Worm (Caenorhabditis elegans) whole organism, L4/young adult: ENCODE data around the gene ugt-52.

Source experiments
- W03F9.2 ChIP-seq: fragments of 150-350 bp; optimal IDR thresholded peaks from 2 replicates; lab custom pipeline; 2014; ENCODE audit warnings: missing biosample characterization, missing genetic modification characterization
- dao-5 ChIP-seq: sonication (generic microtip); optimal IDR thresholded peaks from 2 replicates; lab custom pipeline; 2016; ENCODE audit warnings: missing genotype, missing genetic modification characterization, moderate library complexity, missing compliant biosample characterization
- him-1 ChIP-seq: sonication (generic microtip); optimal IDR thresholded peaks from 2 replicates; lab custom pipeline; 2016; ENCODE audit warnings: missing genotype, missing genetic modification reagents, missing genetic modification characterization, missing compliant biosample characterization

DNA sequence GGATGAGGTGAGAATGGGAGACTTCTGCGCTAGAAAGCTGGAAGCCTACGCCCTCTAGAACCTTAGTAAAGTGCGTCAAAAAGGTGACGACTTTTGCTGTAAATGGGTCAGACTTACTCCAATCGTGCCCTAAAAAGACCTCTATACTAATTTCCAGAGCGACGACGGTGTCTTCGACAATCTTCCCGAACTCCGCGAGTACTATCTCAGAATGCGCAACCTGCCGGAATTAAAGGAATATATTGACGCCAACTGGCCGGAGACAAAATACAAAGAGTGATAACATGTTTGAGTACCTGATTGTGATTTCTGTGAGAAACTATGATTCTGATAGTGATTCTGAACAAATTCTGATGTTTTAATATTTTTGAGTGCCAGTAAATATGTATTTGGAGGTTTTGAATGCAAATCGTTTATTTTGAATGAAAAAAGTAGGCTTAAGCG lies 16.5 kb upstream of the ugt-52 start:
- no peak for TF ChIP-seq him-1 (tag; lab: Kevin White, UChicago)
- TF ChIP-seq dao-5 = no peak
- no peak for TF ChIP-seq W03F9.2 (tag; lab: Kevin White, UChicago)
